Fruit fly (Drosophila melanogaster): ENCODE measurements around the gene CG7567.

- no peak for TF ChIP-seq CG7745 (tag; optimal IDR thresholded peaks at IDR 0.05)
- TF ChIP-seq CG2199 (GFP tag; IDR thresholded peaks at IDR 0.05): no peak
- TF ChIP-seq Nf-YC (tag; optimal IDR thresholded peaks at IDR 0.05): no peak
- no peak for TF ChIP-seq tap (tag; optimal IDR thresholded peaks at IDR 0.05)
- TF ChIP-seq Optix (GFP tag; IDR thresholded peaks at IDR 0.05): no peak
- TF ChIP-seq otp (GFP tag; IDR thresholded peaks at IDR 0.05): no peak
- no peak for TF ChIP-seq crol (GFP tag; IDR thresholded peaks at IDR 0.05)
These were observed 22.2 kb downstream of the CG7567 start for dm6 chr3R:29565744-29566143.
